Fruit fly (Drosophila melanogaster): Measurements from ENCODE around the gene Dhc16F.

Dhc16F gene

dm6 chrX:18063144-18063772, 1.0 kb upstream of the Dhc16F start, which contains the start of gene Sh (continued):
- TF ChIP-seq Ada2b (GFP tag; IDR thresholded peaks at IDR 0.05) (no peak), CG14441 (GFP tag; IDR thresholded peaks at IDR 0.05) (no peak), Dp (GFP tag; optimal IDR thresholded peaks at IDR 0.05) (no peak), CG4707 (GFP tag; optimal IDR thresholded peaks at IDR 0.05) (no peak), CG31365 (tag; optimal IDR thresholded peaks at IDR 0.05) (no peak), CG12155 (GFP tag; optimal IDR thresholded peaks at IDR 0.05) (no peak), sqz (GFP tag; optimal IDR thresholded peaks at IDR 0.05) (no peak), chinmo (GFP tag; IDR thresholded peaks at IDR 0.05; ENCODE audit: partially characterized antibody) (peak; percentile 61; the same call in 1 of the 4 replicates), CG3726 (GFP tag; IDR thresholded peaks at IDR 0.05) (no peak), Doc2 (GFP tag; IDR thresholded peaks at IDR 0.05) (no peak), stwl (tag; optimal IDR thresholded peaks at IDR 0.05) (no peak), CG7928 (GFP tag; optimal IDR thresholded peaks at IDR 0.05) (no peak), tx (GFP tag; optimal IDR thresholded peaks at IDR 0.05) (no peak), zfh2 (GFP tag; optimal IDR thresholded peaks at IDR 0.05) (no peak), CG10274 (GFP tag; optimal IDR thresholded peaks at IDR 0.05) (no peak), CG18476 (GFP tag; optimal IDR thresholded peaks at IDR 0.05) (no peak)

- TF ChIP-seq fd64A (GFP tag; optimal IDR thresholded peaks at IDR 0.05) = peak; percentile 35
- peak; percentile 59 for TF ChIP-seq CG6765 (GFP tag; optimal IDR thresholded peaks at IDR 0.05)
- no peak for TF ChIP-seq Deaf1 (tag; optimal IDR thresholded peaks at IDR 0.05)
- TF ChIP-seq ftz-f1 (GFP tag; optimal IDR thresholded peaks at IDR 0.05) = no peak
- peak; percentile 58 for TF ChIP-seq CG18599 (GFP tag; optimal IDR thresholded peaks at IDR 0.05)
- TF ChIP-seq CG10565 (GFP tag; optimal IDR thresholded peaks at IDR 0.05) = no peak
- no peak for TF ChIP-seq hkb (optimal IDR thresholded peaks at IDR 0.05)
- 0 out of 2 replicates have a peak, but pooled peaks have one; percentile 40 for TF ChIP-seq hkb (GFP tag; IDR thresholded peaks at IDR 0.05)
- peak; percentile 26 for TF ChIP-seq CG34376 (GFP tag; optimal IDR thresholded peaks at IDR 0.05)
- TF ChIP-seq CG31388 (GFP tag; optimal IDR thresholded peaks at IDR 0.05) = no peak
- TF ChIP-seq Hsf (GFP tag; optimal IDR thresholded peaks at IDR 0.05) = no peak
- TF ChIP-seq CG12299 (tag; optimal IDR thresholded peaks at IDR 0.05) = peak; percentile 67
- TF ChIP-seq salm (tag; optimal IDR thresholded peaks at IDR 0.05) = peak; percentile 15
- no peak for TF ChIP-seq Aef1 (GFP tag; IDR thresholded peaks at IDR 0.05)
- TF ChIP-seq CG13424 (tag; optimal IDR thresholded peaks at IDR 0.05) = peak; percentile 37
- TF ChIP-seq lov (optimal IDR thresholded peaks at IDR 0.05) = no peak
- no peak for TF ChIP-seq lov (GFP tag; IDR thresholded peaks at IDR 0.05)
- TF ChIP-seq HHEX (GFP tag; optimal IDR thresholded peaks at IDR 0.05) = peak; percentile 56
- peak; percentile 67 for TF ChIP-seq Hmr (GFP tag; optimal IDR thresholded peaks at IDR 0.05)
- TF ChIP-seq YL-1 (GFP tag; optimal IDR thresholded peaks at IDR 0.05) = peak; percentile 1
- peak; percentile 24 for TF ChIP-seq CG12219 (GFP tag; optimal IDR thresholded peaks at IDR 0.05)
- TF ChIP-seq CG8944 (GFP tag; optimal IDR thresholded peaks at IDR 0.05) = no peak
- TF ChIP-seq Opbp (GFP tag; IDR thresholded peaks at IDR 0.05; ENCODE audit: partially characterized antibody) = no peak
- no peak for TF ChIP-seq ind (GFP tag; optimal IDR thresholded peaks at IDR 0.05)
- TF ChIP-seq CG1647 (GFP tag; optimal IDR thresholded peaks at IDR 0.05) = no peak
- peak; percentile 51 for TF ChIP-seq CG15514 (GFP tag; optimal IDR thresholded peaks at IDR 0.05)
- TF ChIP-seq Kr (GFP tag; optimal IDR thresholded peaks at IDR 0.05) = no peak
- TF ChIP-seq Hey (tag; optimal IDR thresholded peaks at IDR 0.05) = peak; percentile 43
- peak; percentile 7 for TF ChIP-seq NfI (GFP tag; optimal IDR thresholded peaks at IDR 0.05)
- no peak for TF ChIP-seq CG5953 (GFP tag; IDR thresholded peaks at IDR 0.05)
- peak; percentile 31 for TF ChIP-seq CG31365 (tag; optimal IDR thresholded peaks at IDR 0.05)
- peak; percentile 21 for TF ChIP-seq CG8281 (tag; optimal IDR thresholded peaks at IDR 0.05)
- no peak for TF ChIP-seq CHES-1-like (GFP tag; optimal IDR thresholded peaks at IDR 0.05)
- peak; percentile 47 for TF ChIP-seq wek (GFP tag; optimal IDR thresholded peaks at IDR 0.05)
- no peak for TF ChIP-seq shn (GFP tag; optimal IDR thresholded peaks at IDR 0.05)
These were observed 18.4 kb downstream of the Dhc16F start for dm6 chrX:18082674-18083073.
